1 fruit fly cellular context compared by ENCODE assay signal in genomic region chr2L:5296672-5297288, dm6.
TF ChIP-seq lines count a peak whose summit lies in the region.

No protein-coding gene starts in this region.

TF ChIP-seq in whole organism, embryonic, 481 proteins besides CTCF, POLR2A, EP300 and RAD21 (continued from another document):
- peak; percentile 20 for TF ChIP-seq D19A (tag; optimal IDR thresholded peaks at IDR 0.05; lab: Kevin White, UChicago)
- peak; percentile 11 for TF ChIP-seq Sox100B (GFP tag; optimal IDR thresholded peaks at IDR 0.05; lab: Kevin White, UChicago)
- peak; percentile 42 for TF ChIP-seq Spps (tag; optimal IDR thresholded peaks at IDR 0.05; lab: Kevin White, UChicago)
- no peak for TF ChIP-seq CG3995 (GFP tag; optimal IDR thresholded peaks at IDR 0.05; lab: Kevin White, UChicago)
- TF ChIP-seq CG10274 (GFP tag; optimal IDR thresholded peaks at IDR 0.05; lab: Kevin White, UChicago) = no peak
- peak; percentile 8 for TF ChIP-seq cg (GFP tag; optimal IDR thresholded peaks at IDR 0.05; lab: Kevin White, UChicago)
- peak; percentile 79 for TF ChIP-seq nom (GFP tag; optimal IDR thresholded peaks at IDR 0.05; lab: Kevin White, UChicago)
- TF ChIP-seq Elba2 (GFP tag; optimal IDR thresholded peaks at IDR 0.05; lab: Kevin White, UChicago) = no peak
- TF ChIP-seq Dref (GFP tag; IDR thresholded peaks at IDR 0.05; lab: Robert Waterston, UW) = no peak
- peak in 1 of 2 experiments; percentile 9 for TF ChIP-seq chif (GFP tag; optimal IDR thresholded peaks at IDR 0.05; lab: Kevin White, UChicago)
- TF ChIP-seq Lhr (GFP tag; optimal IDR thresholded peaks at IDR 0.05; lab: Kevin White, UChicago) = peak; percentile 13
- TF ChIP-seq CG11247 (GFP tag; IDR thresholded peaks at IDR 0.05; lab: Robert Waterston, UW) = no peak
- TF ChIP-seq CG4424 (GFP tag; optimal IDR thresholded peaks at IDR 0.05; lab: Kevin White, UChicago) = peak; percentile 53
- TF ChIP-seq CG1529 (GFP tag; optimal IDR thresholded peaks at IDR 0.05; lab: Kevin White, UChicago) = peak; percentile 40
- peak; percentile 72 for TF ChIP-seq kni (GFP tag; optimal IDR thresholded peaks at IDR 0.05; lab: Kevin White, UChicago)
- no peak for TF ChIP-seq CG6854 (GFP tag; optimal IDR thresholded peaks at IDR 0.05; lab: Kevin White, UChicago)
- TF ChIP-seq CG10267 (tag; optimal IDR thresholded peaks at IDR 0.05; lab: Kevin White, UChicago) = peak; percentile 30
